Worm (Caenorhabditis elegans) whole organism, L2 larva: ENCODE results near the gene ZK938.11.

Experiments
- C34F6.9 ChIP-seq: fragments of 150-350 bp; optimal IDR thresholded peaks from 2 replicates; lab custom pipeline; 2014; ENCODE audit warnings: missing biosample characterization, missing genetic modification characterization
- F13H6.1 ChIP-seq: sonication (generic microtip); optimal IDR thresholded peaks from 2 replicates; lab custom pipeline; 2016; ENCODE audit warnings: missing genetic modification characterization, missing compliant biosample characterization
- R02D3.7 ChIP-seq: fragments of 150-350 bp; optimal IDR thresholded peaks from 2 replicates; lab custom pipeline; 2014; ENCODE audit warnings: missing biosample characterization, missing genetic modification characterization
- ZK546.5 ChIP-seq: sonication (generic microtip); optimal IDR thresholded peaks from 2 replicates; lab custom pipeline; 2017; ENCODE audit warnings: missing biosample characterization, missing genetic modification characterization
- alr-1 ChIP-seq: fragments of 150-350 bp; optimal IDR thresholded peaks from 2 replicates; lab custom pipeline; 2014; ENCODE audit warnings: missing biosample characterization, missing genetic modification characterization
- ama-1 ChIP-seq: fragments of 150-350 bp; optimal IDR thresholded peaks from 2 replicates; lab custom pipeline; 2018; ENCODE audit warnings: inconsistent platforms
- blmp-1 ChIP-seq: sonication (generic microtip); optimal IDR thresholded peaks from 2 replicates; lab custom pipeline; 2017; ENCODE audit warnings: missing genetic modification characterization, mild to moderate bottlenecking, missing compliant biosample characterization, antibody characterized with exemption, moderate library complexity; ENCODE audit not compliant: insufficient read depth
- ceh-82 ChIP-seq: fragments of 150-350 bp; optimal IDR thresholded peaks from 2 replicates; lab custom pipeline; 2014; ENCODE audit warnings: missing biosample characterization, missing genetic modification characterization
- dmd-4 ChIP-seq: sonication (generic microtip); optimal IDR thresholded peaks from 2 replicates; lab custom pipeline; 2017; ENCODE audit warnings: missing biosample characterization, missing genetic modification characterization
- egl-27 ChIP-seq: sonication (generic microtip); optimal IDR thresholded peaks from 3 replicates; lab custom pipeline; 2017; ENCODE audit warnings: missing biosample characterization, missing genetic modification reagents, missing genetic modification characterization
- gmeb-1 ChIP-seq: fragments of 150-350 bp; optimal IDR thresholded peaks from 2 replicates; lab custom pipeline; 2014; ENCODE audit warnings: missing biosample characterization, missing genetic modification characterization
- lin-11 ChIP-seq: fragments of 150-350 bp; sonication (generic microtip); optimal IDR thresholded peaks from 2 replicates; lab custom pipeline; 2014; ENCODE audit warnings: missing biosample characterization, missing genetic modification characterization, inconsistent platforms, mixed read lengths
- lin-39 ChIP-seq: fragments of 150-350 bp; optimal IDR thresholded peaks from 2 replicates; lab custom pipeline; 2014; ENCODE audit warnings: missing biosample characterization, missing genetic modification reagents, missing genetic modification characterization
- lsy-2 ChIP-seq, 2 experiments: fragments of 150-350 bp in 1 of 2; sonication (generic microtip) in 1 of 2; optimal IDR thresholded peaks; 2 replicates each; lab custom pipeline; 2014 to 2017; ENCODE audit warnings: missing biosample characterization in 2 of 2, missing genetic modification characterization in 2 of 2
- nhr-10 ChIP-seq: sonication (generic microtip); optimal IDR thresholded peaks from 2 replicates; lab custom pipeline; 2017; ENCODE audit warnings: missing biosample characterization, missing genetic modification characterization
- nhr-11 ChIP-seq: fragments of 150-350 bp; optimal IDR thresholded peaks from 2 replicates; lab custom pipeline; 2014; ENCODE audit warnings: missing biosample characterization, missing genetic modification characterization
- nhr-12 ChIP-seq: fragments of 150-350 bp; optimal IDR thresholded peaks from 2 replicates; lab custom pipeline; 2014; ENCODE audit warnings: missing biosample characterization, missing genetic modification characterization
- nhr-129 ChIP-seq: fragments of 150-350 bp; optimal IDR thresholded peaks from 2 replicates; lab custom pipeline; 2014; ENCODE audit warnings: missing biosample characterization, missing genetic modification characterization
- nhr-21 ChIP-seq: fragments of 150-350 bp; optimal IDR thresholded peaks from 2 replicates; lab custom pipeline; 2014; ENCODE audit warnings: missing biosample characterization, missing genetic modification characterization
- nhr-23 ChIP-seq: fragments of 150-350 bp; optimal IDR thresholded peaks from 2 replicates; lab custom pipeline; 2014; ENCODE audit warnings: missing biosample characterization, missing genetic modification reagents, missing genetic modification characterization
- nhr-237 ChIP-seq: fragments of 150-350 bp; optimal IDR thresholded peaks from 2 replicates; lab custom pipeline; 2014; ENCODE audit warnings: missing biosample characterization, missing genetic modification characterization
- nhr-77 ChIP-seq: fragments of 150-350 bp; optimal IDR thresholded peaks from 2 replicates; lab custom pipeline; 2014; ENCODE audit warnings: missing biosample characterization, missing genetic modification characterization
- peb-1 ChIP-seq: fragments of 150-350 bp; optimal IDR thresholded peaks from 2 replicates; lab custom pipeline; 2014; ENCODE audit warnings: missing biosample characterization, missing genetic modification characterization
- sma-3 ChIP-seq: sonication (generic microtip); optimal IDR thresholded peaks from 2 replicates; lab custom pipeline; 2016; ENCODE audit warnings: missing genetic modification reagents, missing genetic modification characterization, missing compliant biosample characterization
- unc-39 ChIP-seq: fragments of 150-350 bp; optimal IDR thresholded peaks from 2 replicates; lab custom pipeline; 2014; ENCODE audit warnings: missing biosample characterization, missing genetic modification characterization
- unc-55 ChIP-seq: fragments of 150-350 bp; sonication (generic microtip); optimal IDR thresholded peaks from 3 replicates; lab custom pipeline; 2014; ENCODE audit warnings: missing biosample characterization, missing genetic modification reagents, missing genetic modification characterization
- zag-1 ChIP-seq: fragments of 150-350 bp; optimal IDR thresholded peaks from 2 replicates; lab custom pipeline; 2014; ENCODE audit warnings: missing biosample characterization, missing genetic modification characterization
- ztf-4 ChIP-seq: fragments of 150-350 bp; optimal IDR thresholded peaks from 2 replicates; lab custom pipeline; 2014; ENCODE audit warnings: missing biosample characterization, missing genetic modification characterization

ZK938.11 gene

DNA sequence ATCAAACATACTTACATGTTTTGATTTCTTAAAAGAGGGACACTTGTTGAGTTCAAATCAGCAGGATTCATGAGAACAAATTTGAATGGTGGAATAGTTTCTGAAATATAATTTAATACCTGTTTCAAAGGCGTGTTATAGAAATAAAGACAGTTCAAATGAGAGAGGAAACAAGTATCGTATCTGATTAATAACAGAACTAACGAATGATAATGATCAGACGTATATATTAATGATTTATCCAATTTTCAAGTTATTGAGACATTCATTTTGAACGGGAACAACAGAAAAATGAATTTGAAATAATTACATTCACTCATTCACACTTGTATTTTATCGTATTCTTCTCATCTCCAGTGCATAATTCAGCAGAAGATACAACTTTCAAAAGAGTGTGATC, 15.4 kb upstream of the ZK938.11 start, which contains the start of gene chil-4:
TSS of gene chil-4 (minus strand) at position 101 of the 400 bp plus-strand sequence.
- TF ChIP-seq nhr-10 (no peak), ztf-4 (tag; lab: Kevin White, UChicago) (no peak), unc-39 (tag; lab: Kevin White, UChicago) (no peak), ZK546.5 (tag; lab: Kevin White, UChicago) (no peak), ama-1 (no peak), blmp-1 (tag; lab: Kevin White, UChicago) (no peak), nhr-77 (tag; lab: Kevin White, UChicago) (no peak), dmd-4 (tag; lab: Kevin White, UChicago) (no peak), F13H6.1 (no peak), ceh-82 (tag; lab: Kevin White, UChicago) (no peak), nhr-12 (tag; lab: Kevin White, UChicago) (no peak), alr-1 (tag; lab: Kevin White, UChicago) (no peak)

DNA sequence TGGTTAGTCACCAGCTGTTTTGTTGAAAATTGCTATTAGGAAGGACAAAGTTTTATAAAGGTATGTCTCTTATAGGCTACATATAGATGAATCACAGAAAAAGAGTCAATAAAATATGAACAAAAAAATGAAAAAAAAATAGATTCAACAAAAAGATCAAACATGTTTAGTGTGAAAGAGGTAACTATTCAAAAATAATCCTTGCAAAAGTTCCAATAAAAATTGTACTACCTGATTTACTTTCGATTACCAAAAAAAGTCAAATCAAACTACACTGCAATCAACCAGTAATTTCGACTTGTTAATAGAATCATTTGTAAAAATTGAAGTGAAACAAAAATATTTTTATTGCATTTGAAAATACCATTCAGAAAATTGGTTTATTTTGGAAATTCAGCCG, 10.7 kb upstream of the ZK938.11 start, which contains the start of gene ZK938.10:
TSS of gene ZK938.10 (minus strand) at position 101 of the 400 bp plus-strand sequence.
- TF ChIP-seq lin-11 (tag; lab: Kevin White, UChicago) (no peak), nhr-21 (tag; lab: Kevin White, UChicago) (no peak), nhr-23 (no peak)

DNA sequence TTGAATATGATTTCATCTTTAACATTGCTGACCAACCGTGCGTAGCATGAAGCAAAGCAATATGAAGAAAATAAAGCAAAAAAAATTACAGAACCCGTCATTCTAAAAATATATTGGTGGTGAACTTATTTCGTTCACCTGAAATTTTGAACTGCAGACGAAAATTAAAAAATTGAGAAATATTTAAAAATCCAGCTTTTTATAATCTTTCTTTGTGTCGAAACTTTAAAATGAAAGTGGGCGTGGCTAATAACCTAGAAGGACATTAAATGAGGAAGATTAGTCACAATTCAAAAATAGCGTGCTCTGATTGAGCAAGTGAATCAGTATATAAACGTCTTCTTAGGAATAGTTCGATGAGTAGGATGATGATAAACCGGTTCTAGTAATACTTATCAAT, 9.3 kb upstream of the ZK938.11 start, which contains the start of gene old-2:
TSS of gene old-2 (minus strand) at position 101 of the 400 bp plus-strand sequence.
- TF ChIP-seq ztf-4 (tag; lab: Kevin White, UChicago), result no peak
- no peak for TF ChIP-seq egl-27
- TF ChIP-seq zag-1 (tag; lab: Kevin White, UChicago), result no peak
- TF ChIP-seq nhr-129, result no peak
- TF ChIP-seq C34F6.9 (tag; lab: Kevin White, UChicago), result no peak
- no peak for TF ChIP-seq unc-55 (GFP tag; lab: Kevin White, UChicago)
- TF ChIP-seq nhr-77 (tag; lab: Kevin White, UChicago), result no peak
- no peak for TF ChIP-seq nhr-11 (tag; lab: Kevin White, UChicago)
- TF ChIP-seq lin-39 (tag; lab: Kevin White, UChicago), result no peak
- TF ChIP-seq blmp-1 (tag; lab: Kevin White, UChicago), result no peak
- TF ChIP-seq R02D3.7 (tag; lab: Kevin White, UChicago), result no peak
- TF ChIP-seq nhr-12 (tag; lab: Kevin White, UChicago), result no peak
- TF ChIP-seq nhr-237 (tag; lab: Kevin White, UChicago), result no peak

DNA sequence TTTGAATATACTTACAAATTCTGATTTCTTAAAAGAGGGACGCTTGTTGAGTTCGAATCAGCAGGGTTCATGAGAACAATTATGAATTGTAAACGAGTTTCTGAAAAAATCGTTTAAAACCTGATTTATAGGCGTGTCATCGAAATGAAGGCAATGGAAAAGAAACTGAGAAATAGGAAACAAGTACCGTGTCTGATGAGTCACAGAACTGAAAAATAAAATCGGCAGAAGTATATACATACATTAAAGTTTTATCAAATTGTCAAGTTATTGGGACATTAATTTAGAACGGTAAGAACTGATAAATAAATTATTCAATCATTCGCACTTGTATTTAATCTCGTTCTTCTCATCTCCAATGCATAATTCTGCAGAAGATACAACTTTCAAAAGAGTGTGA, 5.0 kb upstream of the ZK938.11 start, which contains the start of gene chil-9:
TSS of gene chil-9 (minus strand) at position 101 of the 400 bp plus-strand sequence.
- TF ChIP-seq nhr-237 (tag; lab: Kevin White, UChicago), result no peak
- TF ChIP-seq nhr-11 (tag; lab: Kevin White, UChicago), result no peak
- TF ChIP-seq, all 48 proteins: peak for 0

DNA sequence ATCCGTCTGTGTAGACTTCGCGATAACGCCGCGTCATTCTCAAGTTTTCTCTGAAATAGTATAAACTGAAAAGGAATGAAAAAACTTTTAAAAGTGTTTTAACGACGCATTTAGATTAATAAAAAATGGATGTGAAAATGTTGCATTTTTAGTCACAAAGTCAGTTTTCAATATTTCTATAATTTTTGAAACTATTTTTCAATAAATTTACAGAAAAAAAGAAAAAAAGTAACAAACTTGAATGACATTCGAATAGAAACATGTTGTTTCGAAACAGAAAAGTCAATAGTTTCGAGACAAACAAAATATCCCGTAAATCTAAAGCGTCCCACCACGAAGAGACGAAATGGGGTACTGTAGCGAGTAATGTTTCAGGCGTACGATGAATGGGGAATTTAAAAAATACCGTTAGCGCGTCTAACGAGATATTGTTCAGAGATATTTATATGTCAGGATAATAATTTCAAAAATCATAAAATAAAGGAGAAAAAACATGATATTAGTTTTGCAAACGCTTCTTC, 1.8 kb upstream of the ZK938.11 start, which contains the start of gene rnh-1.2:
TSS of gene rnh-1.2 (minus strand) at position 51 of the 521 bp plus-strand sequence.
- TF ChIP-seq lin-39 (tag; lab: Kevin White, UChicago), result no peak
- TF ChIP-seq ceh-82 (tag; lab: Kevin White, UChicago), result no peak
- TF ChIP-seq F13H6.1, result no peak
- no peak for TF ChIP-seq ztf-4 (tag; lab: Kevin White, UChicago)
- TF ChIP-seq egl-27, result no peak
- TF ChIP-seq unc-55 (GFP tag; lab: Kevin White, UChicago), result no peak
- no peak for TF ChIP-seq nhr-23
- no peak for TF ChIP-seq sma-3 (GFP tag; lab: Kevin White, UChicago)
- TF ChIP-seq lsy-2 (tag; optimal IDR thresholded peaks at IDR 0.05; lab: Kevin White, UChicago), result no peak
- no peak for TF ChIP-seq lin-11 (tag; lab: Kevin White, UChicago)
- TF ChIP-seq nhr-21 (tag; lab: Kevin White, UChicago), result no peak
- TF ChIP-seq peb-1 (tag; lab: Kevin White, UChicago), result no peak
- TF ChIP-seq dmd-4 (tag; lab: Kevin White, UChicago), result no peak
- TF ChIP-seq nhr-12 (tag; lab: Kevin White, UChicago), result no peak
- TF ChIP-seq nhr-77 (tag; lab: Kevin White, UChicago), result no peak
- no peak for TF ChIP-seq nhr-11 (tag; lab: Kevin White, UChicago)

DNA sequence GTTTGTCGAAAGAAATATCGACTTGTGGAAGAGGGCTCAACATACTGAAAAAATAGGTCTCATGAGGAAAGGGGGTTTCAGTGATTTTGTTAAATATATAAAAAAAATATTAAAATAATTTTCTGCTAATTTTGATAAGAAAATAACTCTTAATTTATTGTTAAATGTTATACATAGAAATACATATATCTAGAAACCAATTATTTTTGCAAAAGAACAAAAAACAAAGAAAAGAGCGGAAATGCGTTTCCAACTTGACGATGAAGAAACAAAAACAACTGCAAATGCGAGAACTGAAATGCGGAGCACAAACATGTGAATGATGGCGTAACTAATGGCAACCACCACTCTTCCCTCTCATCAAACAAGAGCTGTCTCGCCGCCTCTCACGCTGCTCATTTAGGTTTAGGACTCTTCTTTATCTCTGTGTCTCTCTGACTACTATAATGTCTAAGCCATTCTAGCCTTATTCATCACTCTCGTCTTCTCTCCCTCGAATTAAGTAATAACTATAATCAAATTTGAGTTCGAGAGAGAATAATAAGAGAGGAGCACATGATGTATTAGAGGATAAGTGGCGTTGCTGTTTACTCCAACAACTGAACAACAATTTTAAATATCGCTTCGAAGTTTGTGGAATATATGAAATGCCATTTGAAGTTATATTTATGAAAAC, 1.8 kb downstream of the ZK938.11 start, which contains the start of gene arrd-4:
TSS of gene arrd-4 (minus strand) at position 51 of the 676 bp plus-strand sequence.
- TF ChIP-seq gmeb-1 (tag; lab: Kevin White, UChicago) (no peak), lin-11 (tag; lab: Kevin White, UChicago) (peak; percentile 6), alr-1 (tag; lab: Kevin White, UChicago) (no peak)
